Fruit fly (Drosophila melanogaster) Kc167 (cell line): ENCODE results near the gene CG14421.

ENCODE experiments used
- h ChIP-seq: fragments of >200 bp; optimal IDR thresholded peaks from 3 replicates; lab custom pipeline; 2018; ENCODE audit warnings: missing external identifiers
- insv ChIP-seq: fragments of >200 bp; optimal IDR thresholded peaks from 3 replicates; lab custom pipeline; 2018; ENCODE audit warnings: missing external identifiers
- psq ChIP-seq: fragments of >200 bp; optimal IDR thresholded peaks from 2 replicates; lab custom pipeline; 2017; ENCODE audit warnings: missing external identifiers

dm6 chrX:2929496-2929895 is 11.7 kb upstream of the CG14421 start, which contains the start of gene CG32793:
- no peak for TF ChIP-seq insv (lab: Kevin White, UChicago)
- TF ChIP-seq psq (lab: Kevin White, UChicago): no peak
- TF ChIP-seq h (lab: Kevin White, UChicago): no peak
